Fruit fly (Drosophila melanogaster) whole organism: ENCODE data around the gene Cyp4d1.

ENCODE experiments used
- CG8478 ChIP-seq: fragments of >200 bp; optimal IDR thresholded peaks from 2 replicates; lab custom pipeline; 2018; ENCODE audit warnings: inconsistent platforms
- Dll ChIP-seq: fragments of >200 bp; optimal IDR thresholded peaks from 2 replicates; lab custom pipeline; 2017
- EcR ChIP-seq, 2 experiments: fragments of >200 bp; optimal IDR thresholded peaks; 2 replicates each; lab custom pipeline; 2017; ENCODE audit warnings: missing biosample characterization in 2 of 2, missing genetic modification characterization in 2 of 2, missing genetic modification reagents in 2 of 2
- pan ChIP-seq: fragments of >200 bp; optimal IDR thresholded peaks from 2 replicates; lab custom pipeline; 2017
- psq ChIP-seq: fragments of >200 bp; optimal IDR thresholded peaks from 2 replicates; lab custom pipeline; 2017
- usp ChIP-seq: fragments of >200 bp; optimal IDR thresholded peaks from 2 replicates; lab custom pipeline; 2017; ENCODE audit warnings: missing biosample characterization, missing genetic modification characterization, mixed read lengths

Cyp4d1 gene

DNA sequence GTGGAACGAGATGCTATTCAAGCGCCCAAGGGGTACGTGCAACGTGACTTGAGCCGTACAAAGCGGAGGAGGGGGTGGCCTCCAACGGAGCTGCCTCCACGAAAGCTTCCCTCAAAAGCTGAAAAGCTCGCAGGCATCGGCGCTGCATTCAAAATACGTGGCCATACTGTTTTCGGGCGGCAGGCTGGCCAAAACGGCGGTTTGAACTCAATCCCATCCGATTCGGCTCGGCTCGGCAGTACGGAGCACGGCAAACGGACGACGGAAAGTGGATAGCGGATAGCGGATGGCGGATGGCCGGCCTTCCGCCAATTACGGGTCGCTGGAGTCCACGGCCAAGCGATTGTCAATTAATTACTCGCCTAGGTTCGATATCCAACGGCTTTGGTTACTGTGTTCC is 26.9 kb upstream of the Cyp4d1 start, which contains the start of gene Mct1:
Gene Mct1 (plus strand): TSS at position 301 of the 400 bp plus-strand sequence.
- TF ChIP-seq Dll (lab: Kevin White, UChicago) = no peak
- no peak for TF ChIP-seq psq (lab: Kevin White, UChicago)
- TF ChIP-seq pan (lab: Kevin White, UChicago) = no peak
- no peak for TF ChIP-seq EcR (GFP tag; optimal IDR thresholded peaks at IDR 0.05; lab: Kevin White, UChicago)
- no peak for TF ChIP-seq usp (GFP tag; lab: Kevin White, UChicago)
- no peak for TF ChIP-seq CG8478 (lab: Kevin White, UChicago)

DNA sequence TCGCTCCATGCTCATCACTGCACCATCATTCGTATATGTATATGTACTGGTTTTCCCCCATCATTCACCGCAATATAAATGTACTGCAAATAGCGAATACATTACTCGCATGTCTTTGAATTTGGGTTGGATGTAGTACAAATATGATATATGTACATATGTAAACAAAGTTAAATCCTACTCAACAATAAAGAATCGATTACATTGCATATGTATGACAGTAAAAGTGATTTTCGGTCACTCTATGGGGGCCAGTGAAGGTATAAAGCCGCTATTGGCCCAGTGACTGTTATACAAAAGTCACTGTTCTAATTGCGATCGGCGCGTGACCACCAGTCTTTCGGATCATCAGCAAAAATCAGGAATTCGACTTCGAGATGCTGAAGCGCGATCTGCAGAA is 25.5 kb upstream of the Cyp4d1 start, which contains the start of gene CG3457:
Gene CG3457 (plus strand): TSS at position 301 of the 400 bp plus-strand sequence.
- TF ChIP-seq psq (lab: Kevin White, UChicago) = no peak
- TF ChIP-seq usp (GFP tag; lab: Kevin White, UChicago) = no peak
- TF ChIP-seq EcR (GFP tag; optimal IDR thresholded peaks at IDR 0.05; lab: Kevin White, UChicago) = no peak
- TF ChIP-seq Dll (lab: Kevin White, UChicago) = no peak
- no peak for TF ChIP-seq CG8478 (lab: Kevin White, UChicago)
- TF ChIP-seq pan (lab: Kevin White, UChicago) = no peak

DNA sequence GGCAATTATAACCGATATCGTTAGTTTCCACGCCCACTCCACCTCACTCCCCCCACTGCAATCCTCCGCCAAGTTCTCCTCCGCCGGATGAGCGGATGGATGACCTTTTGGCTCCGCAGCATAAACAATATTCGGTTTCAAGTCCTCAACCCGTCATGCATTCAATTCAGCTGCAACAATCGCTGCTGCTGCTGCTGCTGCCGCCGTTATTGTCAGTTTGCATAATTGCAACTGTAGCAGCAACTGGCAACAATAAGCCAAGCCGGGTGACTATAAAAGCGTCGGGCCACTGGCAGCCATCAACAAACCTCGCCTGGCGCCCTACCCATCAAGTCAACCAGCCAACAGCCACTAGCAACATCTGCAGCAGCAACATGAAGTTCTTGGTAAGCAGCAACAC is 24.6 kb upstream of the Cyp4d1 start, which contains the start of gene CG17777:
Gene CG17777 (plus strand): TSS at position 301 of the 400 bp plus-strand sequence.
- TF ChIP-seq EcR (GFP tag; optimal IDR thresholded peaks at IDR 0.05; lab: Kevin White, UChicago) (no peak), psq (lab: Kevin White, UChicago) (no peak), usp (GFP tag; lab: Kevin White, UChicago) (no peak), CG8478 (lab: Kevin White, UChicago) (no peak), pan (lab: Kevin White, UChicago) (no peak), Dll (lab: Kevin White, UChicago) (no peak)

DNA sequence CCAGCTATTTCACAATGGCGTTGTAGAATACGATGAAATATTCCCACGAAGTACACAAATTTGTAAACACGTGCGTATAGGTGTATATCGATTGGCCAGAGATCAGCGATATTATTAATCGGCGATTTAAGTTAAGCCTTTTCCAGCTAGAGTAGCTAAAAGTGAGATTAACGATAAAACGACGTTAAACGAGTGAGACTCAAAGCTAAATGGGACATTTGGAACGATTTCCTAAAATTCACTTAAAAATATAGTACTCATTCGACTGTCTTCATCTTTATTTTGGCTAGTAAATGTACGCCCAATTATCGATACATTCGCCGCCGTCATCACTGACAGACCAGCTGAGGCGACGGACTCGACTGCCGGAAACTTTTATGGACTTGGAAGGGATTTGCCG is 22.6 kb upstream of the Cyp4d1 start, which contains the start of the genes Nmd3 and CG17776:
Gene Nmd3 (minus strand): TSS at position 106 of the 400 bp plus-strand sequence.
Gene CG17776 (plus strand): TSS at position 163 of the 400 bp plus-strand sequence.
- TF ChIP-seq CG8478 (lab: Kevin White, UChicago) = no peak
- no peak for TF ChIP-seq EcR (GFP tag; optimal IDR thresholded peaks at IDR 0.05; lab: Kevin White, UChicago)
- TF ChIP-seq Dll (lab: Kevin White, UChicago) = no peak
- TF ChIP-seq usp (GFP tag; lab: Kevin White, UChicago) = no peak
- no peak for TF ChIP-seq psq (lab: Kevin White, UChicago)
- no peak for TF ChIP-seq pan (lab: Kevin White, UChicago)

DNA sequence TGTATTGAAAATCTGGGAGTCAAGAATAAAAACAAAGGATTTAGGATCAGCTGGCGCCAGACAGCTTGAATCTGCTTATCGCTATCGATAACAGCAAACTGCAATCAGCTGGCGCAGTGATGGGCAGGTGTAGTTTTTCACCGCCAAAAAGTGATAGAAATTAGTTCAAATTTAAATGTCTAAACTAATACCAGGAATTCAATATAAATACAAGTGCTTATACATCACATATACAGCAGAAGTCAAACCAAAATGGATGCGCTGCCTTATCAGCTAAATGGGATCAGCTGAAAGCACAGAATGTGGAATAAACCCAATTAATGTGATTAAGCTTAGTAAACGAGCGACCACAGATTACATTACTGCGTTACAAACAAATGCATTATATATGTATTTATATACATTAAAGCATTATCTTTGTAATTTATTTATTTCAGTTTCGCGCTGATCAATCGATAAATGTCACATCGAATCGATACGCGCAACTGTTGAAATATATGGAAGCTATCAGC is 18.8 kb upstream of the Cyp4d1 start, which contains the start of gene pn:
Gene pn (plus strand): TSS at position 462 of the 512 bp plus-strand sequence.
- no peak for TF ChIP-seq psq (lab: Kevin White, UChicago)
- TF ChIP-seq usp (GFP tag; lab: Kevin White, UChicago) = no peak
- no peak for TF ChIP-seq pan (lab: Kevin White, UChicago)

DNA sequence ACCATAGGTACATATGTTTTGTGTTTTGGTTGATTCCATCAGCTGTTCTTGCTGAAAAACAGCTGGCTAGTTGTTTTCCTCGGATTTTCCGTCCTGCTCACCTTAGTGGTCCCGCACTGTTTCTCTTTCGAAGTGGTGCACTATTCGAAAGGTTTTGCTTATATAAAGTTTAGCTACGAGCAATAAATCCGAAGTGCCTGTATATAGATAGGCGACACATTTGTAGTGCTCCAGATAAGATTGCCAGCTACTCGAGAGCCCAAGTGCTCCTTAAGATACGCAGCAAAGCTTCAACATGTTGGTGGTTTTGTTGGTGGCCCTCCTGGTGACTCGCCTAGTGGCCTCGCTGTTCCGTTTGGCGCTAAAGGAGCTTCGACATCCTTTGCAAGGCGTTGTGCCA is 16.8 kb upstream of the Cyp4d1 start, which contains the start of gene Cyp4ae1:
Gene Cyp4ae1 (plus strand): TSS at position 206 of the 400 bp plus-strand sequence.
- TF ChIP-seq CG8478 (lab: Kevin White, UChicago) (no peak), psq (lab: Kevin White, UChicago) (no peak), EcR (GFP tag; optimal IDR thresholded peaks at IDR 0.05; lab: Kevin White, UChicago) (no peak), pan (lab: Kevin White, UChicago) (no peak), Dll (lab: Kevin White, UChicago) (no peak), usp (GFP tag; lab: Kevin White, UChicago) (no peak)

DNA sequence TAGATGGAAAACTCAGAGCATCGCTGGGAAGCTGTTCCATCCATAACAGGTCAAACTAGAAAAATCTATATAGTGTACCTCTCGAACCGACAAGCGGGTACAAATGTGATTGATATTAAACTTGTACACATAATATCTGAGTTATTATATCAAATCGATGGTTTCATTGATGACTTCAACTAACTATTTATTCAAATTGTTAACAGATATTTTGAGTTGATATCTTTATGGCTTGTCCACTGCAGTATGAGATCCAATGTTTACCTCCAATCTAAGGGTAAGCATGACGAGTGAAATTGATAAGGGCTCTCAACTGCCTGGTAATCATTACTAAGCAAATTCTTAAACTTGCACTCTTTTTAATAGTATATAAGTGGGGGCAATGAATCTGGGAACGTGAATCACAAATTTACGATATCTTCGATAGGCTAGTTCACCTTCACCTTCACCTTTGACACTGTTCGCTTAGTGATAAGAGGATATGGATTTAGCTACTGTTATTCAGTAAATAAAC is 14.0 kb upstream of the Cyp4d1 start, which contains the start of gene Cyp4d2:
Gene Cyp4d2 (plus strand): TSS at position 51 of the 514 bp plus-strand sequence.
- TF ChIP-seq EcR (GFP tag; optimal IDR thresholded peaks at IDR 0.05; lab: Kevin White, UChicago) = no peak

DNA sequence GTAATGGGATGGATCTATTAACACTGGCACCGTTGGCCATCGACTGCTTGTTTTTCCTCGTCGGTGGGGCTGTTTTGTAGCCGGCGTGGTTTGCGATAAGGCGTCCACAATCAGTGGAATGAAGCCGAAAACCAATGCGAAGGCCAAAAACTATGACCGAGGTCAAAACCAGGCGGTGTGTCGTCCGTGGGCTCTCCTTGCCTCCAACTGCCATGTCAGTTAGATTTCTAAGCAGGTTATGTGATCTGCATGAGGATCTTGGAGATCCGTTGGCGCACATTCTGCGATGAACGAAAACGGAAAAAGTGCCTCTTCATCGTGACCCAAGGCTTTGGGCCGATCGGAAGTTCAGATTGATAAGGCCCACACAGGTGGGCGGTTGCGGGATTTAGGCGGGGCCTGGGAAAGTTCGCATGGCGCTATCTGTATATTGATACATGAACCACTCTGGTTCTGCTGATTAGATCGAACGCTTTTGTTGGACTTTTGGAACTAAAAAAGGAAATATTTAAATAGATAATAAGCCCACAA is 13.3 kb upstream of the Cyp4d1 start, which contains the start of gene Cyp4d14:
Gene Cyp4d14 (minus strand): TSS at position 51 of the 531 bp plus-strand sequence.
- TF ChIP-seq CG8478 (lab: Kevin White, UChicago) (no peak), EcR (GFP tag; optimal IDR thresholded peaks at IDR 0.05; lab: Kevin White, UChicago) (no peak)

DNA sequence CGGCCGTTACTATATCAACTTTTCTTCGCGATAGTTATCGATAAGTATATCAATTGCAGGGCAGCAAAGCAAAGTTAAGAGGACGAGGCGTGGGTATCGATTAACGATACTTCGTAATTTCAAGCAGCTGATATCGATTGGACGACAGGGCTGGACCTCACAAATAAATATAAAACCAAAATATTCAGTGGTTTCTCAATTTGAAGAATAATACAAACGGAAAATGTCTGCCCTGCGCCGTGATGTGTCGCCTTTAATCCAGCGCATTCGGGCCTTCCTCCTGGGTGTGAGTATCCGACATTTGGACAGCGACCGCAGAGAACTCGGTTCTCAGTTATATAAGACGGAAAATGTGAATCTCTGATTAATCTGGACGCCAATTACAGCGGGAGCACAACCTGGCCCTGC is 10.4 kb upstream of the Cyp4d1 start, which contains the start of gene ND-B14.5A:
Gene ND-B14.5A (plus strand): TSS at position 107 of the 408 bp plus-strand sequence.
- no peak for TF ChIP-seq usp (GFP tag; lab: Kevin White, UChicago)

DNA sequence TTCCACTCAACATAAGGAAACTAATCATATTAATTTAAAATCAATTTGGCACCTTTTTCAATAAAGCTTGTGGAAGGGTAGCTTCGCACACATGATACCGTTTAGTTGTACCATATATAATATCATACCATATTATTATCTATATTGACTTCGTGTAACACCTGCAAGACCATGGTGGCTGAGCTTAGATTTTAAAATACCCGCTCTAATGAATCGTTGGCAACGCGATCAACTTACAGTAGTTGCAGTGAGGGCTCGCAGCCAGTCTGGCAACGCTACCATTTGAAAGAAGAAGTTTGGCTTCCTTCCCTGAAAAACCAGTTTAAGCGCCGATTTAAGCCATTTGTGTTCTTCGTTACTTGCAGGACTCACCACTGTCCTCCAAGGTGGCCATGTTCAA is 8.4 kb upstream of the Cyp4d1 start:
- TF ChIP-seq usp (GFP tag; lab: Kevin White, UChicago) (no peak), pan (lab: Kevin White, UChicago) (no peak), psq (lab: Kevin White, UChicago) (no peak), CG8478 (lab: Kevin White, UChicago) (no peak), EcR (GFP tag; optimal IDR thresholded peaks at IDR 0.05; lab: Kevin White, UChicago) (no peak), Dll (lab: Kevin White, UChicago) (no peak)

DNA sequence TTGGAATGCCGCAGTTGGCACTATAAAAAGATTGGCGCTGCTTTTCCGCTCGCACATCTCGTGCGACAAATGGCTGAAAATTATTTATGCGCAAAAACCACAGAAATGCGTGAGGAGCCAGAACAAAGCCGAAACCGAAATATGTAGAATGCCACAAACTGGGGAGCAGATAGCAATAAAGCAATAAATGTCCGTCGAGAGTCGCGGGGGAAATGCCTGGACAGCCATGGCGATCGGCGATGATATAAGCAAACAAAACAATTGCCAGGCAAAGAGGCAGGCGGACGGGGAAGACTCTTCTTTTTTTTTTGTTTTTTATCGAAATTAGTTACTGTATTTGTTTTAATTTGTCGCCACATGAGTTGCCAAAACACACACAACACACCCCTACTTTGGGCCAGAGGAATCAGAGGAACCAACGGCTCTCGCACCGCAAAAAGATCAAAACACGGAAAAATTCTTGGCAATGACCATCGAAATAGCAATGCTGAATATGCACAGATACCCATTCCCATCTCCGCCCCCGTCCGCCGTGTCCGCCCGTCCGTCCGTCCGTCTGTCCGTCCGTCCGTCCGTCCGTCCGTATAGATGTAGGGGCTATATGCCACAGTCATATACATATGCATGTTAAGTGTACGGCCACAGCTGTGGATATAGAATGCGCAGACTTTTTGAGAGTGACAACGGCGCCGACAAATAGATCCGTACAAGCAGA is 6.7 kb upstream of the Cyp4d1 start:
- TF ChIP-seq psq (lab: Kevin White, UChicago) (no peak), usp (GFP tag; lab: Kevin White, UChicago) (no peak), pan (lab: Kevin White, UChicago) (no peak)
